Worm (Caenorhabditis elegans) whole organism, midembryonic: Measurements from ENCODE around the gene srg-39.

Experiments
- T22C8.4 ChIP-seq: fragments of 200-800 bp; sonication (Bioruptor generic); IDR thresholded peaks from 2 replicates; pipeline ENCODE4 v1.3.6; 2022; ENCODE audit warnings: missing genetic modification characterization, missing compliant biosample characterization
- cog-1 ChIP-seq: sonication (generic microtip); optimal IDR thresholded peaks from 2 replicates; lab custom pipeline; 2016; ENCODE audit warnings: missing genetic modification characterization, missing compliant biosample characterization
- flt-1 ChIP-seq: fragments of 200-800 bp; sonication (Bioruptor generic); IDR thresholded peaks from 2 replicates; pipeline ENCODE4 v1.3.6; 2022; ENCODE audit warnings: missing genetic modification characterization, missing compliant biosample characterization
- klf-2 ChIP-seq: fragments of 200-800 bp; sonication (Bioruptor generic); conservative IDR thresholded peaks from 2 replicates; pipeline ENCODE4 v1.3.6; 2022; ENCODE audit warnings: missing genetic modification reagents, missing genetic modification characterization, missing compliant biosample characterization
- med-1 ChIP-seq: sonication (generic microtip); optimal IDR thresholded peaks from 2 replicates; lab custom pipeline; 2017; ENCODE audit warnings: missing genetic modification characterization, mild to moderate bottlenecking, missing compliant biosample characterization, antibody characterized with exemption, missing genetic modification reagents; ENCODE audit not compliant: insufficient read depth
- ref-1 ChIP-seq: fragments of 200-800 bp; sonication (Bioruptor generic); conservative IDR thresholded peaks from 2 replicates; pipeline ENCODE4 v1.3.6; 2022; ENCODE audit warnings: missing genetic modification reagents, missing genetic modification characterization, missing compliant biosample characterization
- tab-1 ChIP-seq: fragments of 200-800 bp; sonication (Bioruptor generic); IDR thresholded peaks from 2 replicates; pipeline ENCODE4 v1.3.6; 2022; ENCODE audit warnings: missing genetic modification characterization, missing compliant biosample characterization
- ztf-23 ChIP-seq: fragments of 200-800 bp; sonication (Bioruptor generic); IDR thresholded peaks from 2 replicates; pipeline ENCODE4 v1.3.6; 2022; ENCODE audit warnings: missing genetic modification reagents, missing genetic modification characterization, missing compliant biosample characterization
- ztf-29 ChIP-seq: fragments of 200-800 bp; sonication (Bioruptor generic); IDR thresholded peaks from 2 replicates; pipeline ENCODE4 v1.3.6; 2022; ENCODE audit warnings: missing genetic modification reagents, missing genetic modification characterization, missing compliant biosample characterization

The srg-39 gene

DNA sequence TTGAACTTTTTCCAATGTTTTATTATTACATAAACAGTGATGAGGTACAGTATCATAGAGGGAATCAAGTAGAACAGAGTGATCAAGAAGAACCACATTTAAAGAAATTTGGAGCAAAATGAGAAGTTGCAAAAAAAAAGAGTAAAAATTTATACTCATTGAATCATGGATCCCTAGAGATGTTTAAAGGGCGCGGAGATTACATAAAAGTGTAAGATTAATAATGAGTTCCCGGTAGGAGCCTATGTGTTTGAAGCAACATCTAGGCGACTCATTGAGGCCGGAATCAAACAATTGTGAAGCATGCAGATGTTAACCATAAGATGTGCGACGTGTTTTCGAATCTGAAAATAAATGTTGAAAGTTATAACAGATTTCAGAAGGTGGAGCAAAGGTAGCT, at the start of gene srg-39:
TSS of gene srg-39 (minus strand) at position 101 of the 400 bp plus-strand sequence.
- TF ChIP-seq klf-2 (GFP tag; lab: Robert Waterston, UW) = no peak
- no peak for TF ChIP-seq tab-1 (GFP tag; lab: Robert Waterston, UW)
- no peak for TF ChIP-seq cog-1 (tag; lab: Kevin White, UChicago)
- no peak for TF ChIP-seq ref-1
- no peak for TF ChIP-seq ztf-23 (GFP tag; lab: Robert Waterston, UW)
- TF ChIP-seq T22C8.4 (GFP tag; lab: Robert Waterston, UW) = no peak
- no peak for TF ChIP-seq ztf-29 (GFP tag; lab: Robert Waterston, UW)
- TF ChIP-seq med-1 (GFP tag; lab: Kevin White, UChicago) = no peak
- TF ChIP-seq flt-1 = no peak

- TF ChIP-seq T22C8.4 (GFP tag; lab: Robert Waterston, UW) (no peak), klf-2 (GFP tag; lab: Robert Waterston, UW) (no peak), med-1 (GFP tag; lab: Kevin White, UChicago) (no peak), tab-1 (GFP tag; lab: Robert Waterston, UW) (no peak), ztf-23 (GFP tag; lab: Robert Waterston, UW) (no peak), ref-1 (no peak), ztf-29 (GFP tag; lab: Robert Waterston, UW) (no peak), cog-1 (tag; lab: Kevin White, UChicago) (no peak), flt-1 (no peak)
Observed at ce11 chrV:11200316-11200715, 48.1 kb upstream of the srg-39 start, which contains the start of gene K10D6.3. Gene K10D6.3 (plus strand): TSS chrV:11200616.

- TF ChIP-seq ztf-23 (GFP tag; lab: Robert Waterston, UW) = no peak
- TF ChIP-seq ref-1 = no peak
Observed at ce11 chrV:11199497-11199896, 47.3 kb upstream of the srg-39 start.

DNA sequence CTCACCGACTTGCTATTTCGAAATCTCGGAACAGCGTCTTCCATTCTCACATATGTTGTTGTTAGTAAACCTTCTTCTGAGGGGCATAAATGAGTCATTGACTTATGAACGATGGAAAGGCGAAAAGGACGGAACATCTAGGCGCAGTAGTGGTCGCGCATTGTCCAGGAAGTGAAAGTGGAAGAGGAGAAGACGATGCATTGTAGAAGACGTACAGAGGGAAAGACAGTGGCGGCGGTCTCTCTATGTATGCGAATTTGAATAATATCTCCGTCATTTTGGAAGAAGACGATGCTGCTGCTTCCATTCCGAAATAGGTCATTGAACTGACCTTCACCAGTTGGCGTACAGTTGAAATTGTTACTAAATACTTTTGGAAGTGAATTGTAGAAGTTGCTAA, 45.9 kb upstream of the srg-39 start:
- TF ChIP-seq flt-1 (no peak), T22C8.4 (GFP tag; lab: Robert Waterston, UW) (no peak)

ce11 chrV:11196631-11197258, 44.5 kb upstream of the srg-39 start:
- TF ChIP-seq T22C8.4 (GFP tag; lab: Robert Waterston, UW) (no peak), flt-1 (no peak), cog-1 (tag; lab: Kevin White, UChicago) (no peak), klf-2 (GFP tag; lab: Robert Waterston, UW) (no peak), ztf-23 (GFP tag; lab: Robert Waterston, UW) (no peak), ref-1 (no peak), tab-1 (GFP tag; lab: Robert Waterston, UW) (no peak), ztf-29 (GFP tag; lab: Robert Waterston, UW) (no peak), med-1 (GFP tag; lab: Kevin White, UChicago) (no peak)

DNA sequence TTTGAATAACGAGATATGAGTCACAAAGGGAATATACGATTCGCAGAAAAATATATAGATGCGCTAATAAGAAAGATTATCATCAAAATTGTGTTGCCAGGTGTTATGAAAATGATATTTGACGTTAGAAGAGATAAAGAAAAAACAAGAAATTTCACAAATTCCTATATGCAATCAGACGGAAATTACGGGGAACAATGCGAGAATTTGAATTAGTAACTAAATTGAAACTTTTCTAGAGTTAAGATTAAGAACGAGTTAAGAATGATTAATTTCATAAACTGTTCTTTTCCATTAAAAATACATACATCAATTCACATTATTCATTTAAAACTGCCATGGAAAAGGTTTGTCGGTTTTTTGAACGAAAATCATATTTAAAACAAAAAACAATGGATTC, 43.9 kb upstream of the srg-39 start, which contains the start of gene clc-6:
TSS of gene clc-6 (minus strand) at position 101 of the 400 bp plus-strand sequence.
- no peak for TF ChIP-seq flt-1
- TF ChIP-seq cog-1 (tag; lab: Kevin White, UChicago) = no peak
- TF ChIP-seq T22C8.4 (GFP tag; lab: Robert Waterston, UW) = no peak
- TF ChIP-seq tab-1 (GFP tag; lab: Robert Waterston, UW) = no peak
- TF ChIP-seq med-1 (GFP tag; lab: Kevin White, UChicago) = no peak
- no peak for TF ChIP-seq klf-2 (GFP tag; lab: Robert Waterston, UW)

DNA sequence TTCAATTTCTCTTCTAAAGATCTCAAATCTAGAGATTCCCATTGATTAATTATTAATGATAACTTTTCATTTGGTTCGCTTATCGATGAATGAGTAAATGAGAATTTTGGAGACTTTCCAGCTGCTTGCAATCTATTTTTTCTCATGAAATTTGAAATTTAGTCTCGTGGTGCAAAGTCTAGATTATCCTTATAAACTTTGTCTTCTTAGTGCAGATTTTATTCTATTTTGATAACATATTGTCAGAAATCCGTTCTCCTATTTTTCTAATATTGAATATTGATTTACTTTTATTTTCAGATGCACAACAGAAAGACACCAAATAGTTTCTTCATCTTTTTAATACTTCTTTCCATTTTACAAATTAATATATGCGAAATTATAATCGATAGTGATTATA, 38.8 kb upstream of the srg-39 start, which contains the start of gene lgc-49:
TSS of gene lgc-49 (plus strand) at position 301 of the 400 bp plus-strand sequence.
- no peak for TF ChIP-seq T22C8.4 (GFP tag; lab: Robert Waterston, UW)
- no peak for TF ChIP-seq med-1 (GFP tag; lab: Kevin White, UChicago)

DNA sequence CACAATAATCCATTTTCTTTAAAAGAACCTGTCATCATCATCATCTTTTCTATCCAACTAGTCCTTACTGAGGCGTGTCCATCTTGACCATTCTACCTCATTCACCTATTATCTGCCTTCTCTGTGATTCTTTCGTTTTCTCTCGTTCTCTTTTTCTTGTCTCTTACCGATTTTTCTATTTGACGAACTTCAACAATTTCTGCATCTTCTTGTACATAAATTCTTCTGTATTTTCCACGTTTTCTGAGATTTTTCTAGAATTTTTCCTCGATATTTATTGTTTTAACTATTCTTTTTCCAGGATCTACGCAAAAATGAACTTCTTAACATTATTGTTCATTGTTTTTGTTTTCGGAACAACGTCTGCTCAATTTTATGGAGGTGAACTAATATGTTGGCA, 30.7 kb upstream of the srg-39 start, which contains the start of gene cnc-10:
TSS of gene cnc-10 (plus strand) at position 301 of the 400 bp plus-strand sequence.
- TF ChIP-seq T22C8.4 (GFP tag; lab: Robert Waterston, UW) = no peak
- no peak for TF ChIP-seq tab-1 (GFP tag; lab: Robert Waterston, UW)
- TF ChIP-seq flt-1 = no peak

- TF ChIP-seq T22C8.4 (GFP tag; lab: Robert Waterston, UW) = no peak
- no peak for TF ChIP-seq med-1 (GFP tag; lab: Kevin White, UChicago)
- no peak for TF ChIP-seq ztf-29 (GFP tag; lab: Robert Waterston, UW)
- TF ChIP-seq ztf-23 (GFP tag; lab: Robert Waterston, UW) = no peak
- no peak for TF ChIP-seq tab-1 (GFP tag; lab: Robert Waterston, UW)
- TF ChIP-seq flt-1 = no peak
- no peak for TF ChIP-seq ref-1
- no peak for TF ChIP-seq cog-1 (tag; lab: Kevin White, UChicago)
- TF ChIP-seq klf-2 (GFP tag; lab: Robert Waterston, UW) = no peak
Observed at ce11 chrV:11180951-11181350, 28.7 kb upstream of the srg-39 start.

ce11 chrV:11177577-11177976, 25.3 kb upstream of the srg-39 start, which contains the start of gene gpa-1:
Gene gpa-1 (minus strand): TSS chrV:11177677.
- TF ChIP-seq cog-1 (tag; lab: Kevin White, UChicago) (no peak), klf-2 (GFP tag; lab: Robert Waterston, UW) (no peak)

DNA sequence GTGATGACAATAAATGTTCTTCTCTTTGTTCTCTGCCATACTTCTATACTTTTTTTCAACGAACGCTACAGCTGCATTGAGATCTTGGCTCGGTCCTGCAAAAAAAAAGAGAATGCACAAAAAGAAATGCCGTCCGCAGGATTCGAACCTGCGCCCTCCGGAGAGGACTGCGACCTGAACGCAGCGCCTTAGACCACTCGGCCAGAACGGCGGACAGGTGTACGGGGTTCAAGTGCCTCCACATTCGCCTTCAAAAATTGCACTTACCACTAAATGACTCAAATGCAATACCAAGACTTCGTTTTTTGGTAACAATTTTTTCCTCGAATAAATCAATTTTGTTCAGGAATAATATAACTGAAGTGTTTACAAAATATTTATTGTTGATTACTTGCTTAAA, 22.4 kb upstream of the srg-39 start:
- TF ChIP-seq ztf-29 (GFP tag; lab: Robert Waterston, UW) (no peak), ztf-23 (GFP tag; lab: Robert Waterston, UW) (no peak), ref-1 (no peak), cog-1 (tag; lab: Kevin White, UChicago) (no peak), flt-1 (no peak), tab-1 (GFP tag; lab: Robert Waterston, UW) (no peak), klf-2 (GFP tag; lab: Robert Waterston, UW) (no peak), med-1 (GFP tag; lab: Kevin White, UChicago) (no peak), T22C8.4 (GFP tag; lab: Robert Waterston, UW) (no peak)
